Worm (Caenorhabditis elegans) whole organism, L2 larva: ENCODE data around the gene lpr-3.

ENCODE experiments used
- Y55F3AM.14 ChIP-seq: fragments of 200-800 bp; sonication (Bioruptor generic); optimal IDR thresholded peaks from 2 replicates; lab custom pipeline; 2018; ENCODE audit warnings: mild to moderate bottlenecking, missing genetic modification characterization, missing compliant biosample characterization
- ZK546.5 ChIP-seq: sonication (generic microtip); optimal IDR thresholded peaks from 2 replicates; lab custom pipeline; 2017; ENCODE audit warnings: missing biosample characterization, missing genetic modification characterization
- alr-1 ChIP-seq: fragments of 150-350 bp; optimal IDR thresholded peaks from 2 replicates; lab custom pipeline; 2014; ENCODE audit warnings: missing biosample characterization, missing genetic modification characterization
- crh-2 ChIP-seq: sonication (generic microtip); optimal IDR thresholded peaks from 2 replicates; lab custom pipeline; 2017; ENCODE audit warnings: missing biosample characterization, missing genetic modification characterization
- elt-3 ChIP-seq: sonication (generic microtip); optimal IDR thresholded peaks from 2 replicates; lab custom pipeline; 2017; ENCODE audit warnings: missing biosample characterization, missing genetic modification characterization
- gmeb-1 ChIP-seq: fragments of 150-350 bp; optimal IDR thresholded peaks from 2 replicates; lab custom pipeline; 2014; ENCODE audit warnings: missing biosample characterization, missing genetic modification characterization
- lin-11 ChIP-seq: fragments of 150-350 bp; sonication (generic microtip); optimal IDR thresholded peaks from 2 replicates; lab custom pipeline; 2014; ENCODE audit warnings: missing biosample characterization, missing genetic modification characterization, inconsistent platforms, mixed read lengths
- nhr-11 ChIP-seq: fragments of 150-350 bp; optimal IDR thresholded peaks from 2 replicates; lab custom pipeline; 2014; ENCODE audit warnings: missing biosample characterization, missing genetic modification characterization
- nhr-12 ChIP-seq: fragments of 150-350 bp; optimal IDR thresholded peaks from 2 replicates; lab custom pipeline; 2014; ENCODE audit warnings: missing biosample characterization, missing genetic modification characterization
- nhr-21 ChIP-seq: fragments of 150-350 bp; optimal IDR thresholded peaks from 2 replicates; lab custom pipeline; 2014; ENCODE audit warnings: missing biosample characterization, missing genetic modification characterization
- nhr-23 ChIP-seq: fragments of 150-350 bp; optimal IDR thresholded peaks from 2 replicates; lab custom pipeline; 2014; ENCODE audit warnings: missing biosample characterization, missing genetic modification reagents, missing genetic modification characterization
- nhr-237 ChIP-seq: fragments of 150-350 bp; optimal IDR thresholded peaks from 2 replicates; lab custom pipeline; 2014; ENCODE audit warnings: missing biosample characterization, missing genetic modification characterization
- nhr-77 ChIP-seq: fragments of 150-350 bp; optimal IDR thresholded peaks from 2 replicates; lab custom pipeline; 2014; ENCODE audit warnings: missing biosample characterization, missing genetic modification characterization
- skn-1 ChIP-seq: sonication (generic microtip); optimal IDR thresholded peaks from 2 replicates; lab custom pipeline; 2017; ENCODE audit warnings: missing biosample characterization, missing genetic modification characterization
- sma-9 ChIP-seq, 2 experiments: fragments of 150-350 bp in 1 of 2; sonication (generic microtip) in 1 of 2; optimal IDR thresholded peaks; 2 replicates each; lab custom pipeline; 2014 to 2016; ENCODE audit warnings: missing genetic modification characterization in 2 of 2, mild to moderate bottlenecking in 1 of 2, missing biosample characterization in 1 of 2, missing compliant biosample characterization in 1 of 2, missing genetic modification reagents in 1 of 2, moderate library complexity in 1 of 2
- unc-55 ChIP-seq: fragments of 150-350 bp; sonication (generic microtip); optimal IDR thresholded peaks from 3 replicates; lab custom pipeline; 2014; ENCODE audit warnings: missing biosample characterization, missing genetic modification reagents, missing genetic modification characterization
- zag-1 ChIP-seq: fragments of 150-350 bp; optimal IDR thresholded peaks from 2 replicates; lab custom pipeline; 2014; ENCODE audit warnings: missing biosample characterization, missing genetic modification characterization
- ztf-1 ChIP-seq: fragments of 200-800 bp; sonication (Bioruptor generic); conservative IDR thresholded peaks from 2 replicates; pipeline ENCODE4 v1.3.6; 2022; ENCODE audit warnings: missing genetic modification characterization, missing compliant biosample characterization

The lpr-3 gene

ce11 chrX:11107076-11107475, 49.9 kb downstream of the lpr-3 start, which contains the start of gene clc-17:
clc-17 (plus strand) TSS chrX:11107376.
- TF ChIP-seq alr-1 (tag; lab: Kevin White, UChicago) (no peak), gmeb-1 (tag; lab: Kevin White, UChicago) (no peak)

- TF ChIP-seq unc-55 (GFP tag; lab: Kevin White, UChicago) = no peak
- TF ChIP-seq zag-1 (tag; lab: Kevin White, UChicago) = no peak
- no peak for TF ChIP-seq lin-11
- no peak for TF ChIP-seq nhr-21 (tag; lab: Kevin White, UChicago)
- no peak for TF ChIP-seq elt-3 (tag; lab: Kevin White, UChicago)
- no peak for TF ChIP-seq nhr-237 (tag; lab: Kevin White, UChicago)
- no peak for TF ChIP-seq ZK546.5 (tag; lab: Kevin White, UChicago)
- TF ChIP-seq skn-1 (tag; lab: Kevin White, UChicago) = no peak
- TF ChIP-seq nhr-11 (tag; lab: Kevin White, UChicago) = no peak
- no peak for TF ChIP-seq nhr-12 (tag; lab: Kevin White, UChicago)
- TF ChIP-seq ztf-1 = no peak
- no peak for TF ChIP-seq sma-9 (GFP tag; optimal IDR thresholded peaks at IDR 0.05; lab: Kevin White, UChicago)
- no peak for TF ChIP-seq sma-9 (tag; optimal IDR thresholded peaks at IDR 0.05; lab: Kevin White, UChicago)
- TF ChIP-seq nhr-77 = no peak
- TF ChIP-seq Y55F3AM.14 = no peak
- no peak for TF ChIP-seq nhr-23 (tag; lab: Kevin White, UChicago)
- no peak for TF ChIP-seq crh-2
- TF ChIP-seq, all 48 proteins: peak for 0
These were observed 52.0 kb downstream of the lpr-3 start, which contains the start of gene grd-1 for ce11 chrX:11109200-11109599. grd-1 (plus strand) TSS chrX:11109440.
